Fruit fly (Drosophila melanogaster): ENCODE data around the gene Osi7.

Osi7 gene

DNA sequence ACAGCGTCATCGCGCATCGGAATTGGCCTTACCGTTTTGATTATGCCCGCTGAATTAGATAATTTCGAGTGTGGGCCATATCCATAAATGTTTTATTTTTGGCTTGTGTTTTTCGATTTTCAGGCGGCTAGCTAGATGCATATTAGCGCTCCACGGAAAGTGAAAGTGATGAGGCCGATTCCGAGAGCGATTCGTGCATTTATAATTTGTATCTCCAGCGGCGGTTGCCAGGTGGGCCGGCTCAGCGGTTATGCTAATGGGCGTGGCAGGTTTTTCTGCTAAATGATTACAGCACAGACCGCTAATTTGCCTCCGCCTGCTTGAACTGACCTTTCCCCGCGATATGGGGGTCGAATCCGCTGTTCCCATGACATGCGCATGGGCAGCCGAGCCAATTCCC is 3.8 kb upstream of the Osi7 start:
- TF ChIP-seq CG7045 (GFP tag; optimal IDR thresholded peaks at IDR 0.05) (no peak), kay (GFP tag; ENCODE audit: borderline replicate concordance) (no peak), CG14711 (tag; optimal IDR thresholded peaks at IDR 0.05) (no peak), Crg-1 (GFP tag; optimal IDR thresholded peaks at IDR 0.05) (no peak), CG11617 (GFP tag; optimal IDR thresholded peaks at IDR 0.05) (no peak)

DNA sequence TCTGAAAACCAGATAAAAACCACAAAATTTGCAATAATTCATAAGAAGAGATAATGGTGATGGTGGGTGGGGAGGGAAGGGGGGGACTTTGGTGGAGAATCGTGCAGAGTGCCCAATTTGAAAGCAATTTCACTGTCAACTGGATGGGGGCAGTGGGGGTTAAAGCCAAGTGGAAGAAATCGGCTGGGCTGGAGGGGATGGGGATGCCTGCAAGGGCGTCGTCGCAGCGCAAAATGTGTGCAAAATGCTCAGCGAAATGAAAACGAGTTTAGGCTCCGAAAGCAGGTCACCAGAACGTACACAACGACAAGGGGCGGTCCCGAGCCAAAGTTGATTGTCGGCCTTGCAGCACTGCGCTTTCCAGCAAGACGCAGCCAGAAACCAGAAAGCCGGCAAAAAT is 4.0 kb downstream of the Osi7 start:
- TF ChIP-seq CG1620 (GFP tag; optimal IDR thresholded peaks at IDR 0.05) (no peak), CG33017 (tag; optimal IDR thresholded peaks at IDR 0.05) (no peak), Hr96 (GFP tag; optimal IDR thresholded peaks at IDR 0.05) (no peak), CG7045 (GFP tag; optimal IDR thresholded peaks at IDR 0.05) (no peak), kay (GFP tag; ENCODE audit: borderline replicate concordance) (no peak), CG14711 (tag; optimal IDR thresholded peaks at IDR 0.05) (no peak)

DNA sequence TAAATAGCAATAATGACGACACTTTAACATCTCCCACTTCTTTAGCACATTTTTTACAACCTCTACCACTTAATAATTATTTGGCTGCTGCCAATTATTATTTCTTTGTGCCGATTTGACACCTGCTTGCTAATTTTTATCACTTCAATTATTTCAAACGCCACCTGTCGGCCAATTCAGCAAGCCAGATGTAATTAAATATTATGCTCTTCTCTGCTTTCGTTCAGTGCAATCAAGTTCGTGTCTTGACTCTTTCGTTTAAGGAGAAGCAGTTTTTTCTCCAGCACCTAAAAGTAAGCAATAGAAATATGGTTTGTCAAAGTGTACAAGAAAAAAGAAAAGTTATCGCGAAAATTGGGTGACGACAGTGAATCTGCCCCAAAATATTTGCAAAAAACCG is 5.6 kb downstream of the Osi7 start:
- TF ChIP-seq Hr96 (GFP tag; optimal IDR thresholded peaks at IDR 0.05): no peak
- no peak for TF ChIP-seq kay (GFP tag; ENCODE audit: borderline replicate concordance)
- TF ChIP-seq CG12768 (GFP tag; optimal IDR thresholded peaks at IDR 0.05): no peak
- TF ChIP-seq Clk (GFP tag; optimal IDR thresholded peaks at IDR 0.05): no peak
- no peak for TF ChIP-seq cic (GFP tag; optimal IDR thresholded peaks at IDR 0.05)
- no peak for TF ChIP-seq CG33017 (tag; optimal IDR thresholded peaks at IDR 0.05)
- no peak for TF ChIP-seq pad (GFP tag; optimal IDR thresholded peaks at IDR 0.05)

DNA sequence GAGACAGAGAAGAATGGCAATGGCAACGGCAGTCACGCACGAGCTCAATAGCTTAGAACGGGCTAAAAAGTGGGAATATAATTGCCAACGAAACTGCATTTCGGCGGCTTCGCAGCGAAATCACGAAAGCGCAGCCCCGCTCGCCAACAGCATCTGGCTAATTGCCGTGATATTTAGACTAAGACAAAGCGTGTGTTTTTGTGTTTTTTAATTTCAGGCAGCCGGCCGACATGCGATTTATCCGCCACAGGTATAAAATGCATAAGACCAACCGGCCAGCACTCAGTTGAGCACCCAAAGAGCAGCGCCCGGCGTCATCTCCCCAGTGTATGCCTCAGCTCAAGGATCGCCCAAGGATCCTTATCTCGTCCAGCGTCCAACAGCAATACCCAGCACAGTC is 6.1 kb downstream of the Osi7 start, which contains the start of gene Osi8:
Gene Osi8 (plus strand): TSS at position 301 of the 400 bp plus-strand sequence.
- TF ChIP-seq Mnt (GFP tag; optimal IDR thresholded peaks at IDR 0.05) (no peak), tj (GFP tag; optimal IDR thresholded peaks at IDR 0.05) (no peak), kay (GFP tag; ENCODE audit: borderline replicate concordance) (no peak), pad (GFP tag; optimal IDR thresholded peaks at IDR 0.05) (no peak), CG7045 (GFP tag; optimal IDR thresholded peaks at IDR 0.05) (no peak), cic (GFP tag; optimal IDR thresholded peaks at IDR 0.05) (no peak)

DNA sequence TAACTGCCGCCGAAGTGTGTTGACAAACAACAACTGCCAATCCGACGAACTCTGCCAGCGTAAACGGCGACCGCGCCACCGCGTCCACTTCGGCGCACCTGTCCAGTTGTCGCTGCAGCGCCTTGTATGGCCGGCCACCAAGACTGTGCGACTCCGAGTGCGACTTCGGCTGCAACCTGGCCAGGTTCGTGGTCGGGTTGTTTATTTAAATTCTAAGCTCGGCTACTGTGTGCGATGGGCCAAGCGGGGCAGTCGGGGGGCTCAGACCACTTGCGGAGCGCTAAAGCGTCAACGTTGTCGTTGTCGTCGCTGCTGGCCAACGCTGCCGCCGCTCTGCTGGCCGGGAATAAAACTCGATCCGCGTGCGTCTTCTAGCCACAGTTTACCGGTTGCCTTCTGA is 11.0 kb downstream of the Osi7 start, which contains the start of gene Osi9:
Gene Osi9 (plus strand): TSS at position 375 of the 400 bp plus-strand sequence.
- no peak for TF ChIP-seq CG1620 (GFP tag; optimal IDR thresholded peaks at IDR 0.05)
- no peak for TF ChIP-seq CG7101 (tag; optimal IDR thresholded peaks at IDR 0.05)
- TF ChIP-seq cic (GFP tag; optimal IDR thresholded peaks at IDR 0.05): no peak
- no peak for TF ChIP-seq bab1 (GFP tag; optimal IDR thresholded peaks at IDR 0.05)
- no peak for TF ChIP-seq Crg-1 (GFP tag; optimal IDR thresholded peaks at IDR 0.05)
- no peak for TF ChIP-seq Hr96 (GFP tag; optimal IDR thresholded peaks at IDR 0.05)
- TF ChIP-seq CG33017 (tag; optimal IDR thresholded peaks at IDR 0.05): no peak
- TF ChIP-seq kay (GFP tag; ENCODE audit: borderline replicate concordance): no peak
- no peak for TF ChIP-seq CG14711 (tag; optimal IDR thresholded peaks at IDR 0.05)
- no peak for TF ChIP-seq cnc (optimal IDR thresholded peaks at IDR 0.05)
- TF ChIP-seq CG7045 (GFP tag; optimal IDR thresholded peaks at IDR 0.05): no peak
- no peak for TF ChIP-seq pad (GFP tag; optimal IDR thresholded peaks at IDR 0.05)

DNA sequence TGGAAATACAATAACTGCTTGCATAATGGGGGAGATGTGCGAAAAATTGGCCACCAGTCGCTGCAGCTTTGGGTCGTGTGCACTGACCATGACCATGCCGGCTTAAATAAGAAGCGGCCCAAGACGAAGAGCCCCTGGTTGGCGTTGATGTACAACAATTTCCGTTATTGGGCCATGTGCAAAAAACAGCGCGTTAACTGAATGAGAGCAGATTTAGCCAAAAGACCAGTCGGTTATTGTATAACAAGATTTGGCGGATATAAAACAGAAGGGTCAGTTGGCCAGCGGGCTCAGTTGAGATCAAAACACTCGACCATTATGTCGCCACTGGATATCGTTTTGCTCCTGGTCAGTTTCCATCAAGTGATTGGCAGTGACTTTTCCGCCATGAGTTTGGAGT is 14.9 kb downstream of the Osi7 start, which contains the start of gene Osi10a:
Gene Osi10a (plus strand): TSS at position 301 of the 400 bp plus-strand sequence.
- TF ChIP-seq toe (GFP tag; optimal IDR thresholded peaks at IDR 0.05): no peak

DNA sequence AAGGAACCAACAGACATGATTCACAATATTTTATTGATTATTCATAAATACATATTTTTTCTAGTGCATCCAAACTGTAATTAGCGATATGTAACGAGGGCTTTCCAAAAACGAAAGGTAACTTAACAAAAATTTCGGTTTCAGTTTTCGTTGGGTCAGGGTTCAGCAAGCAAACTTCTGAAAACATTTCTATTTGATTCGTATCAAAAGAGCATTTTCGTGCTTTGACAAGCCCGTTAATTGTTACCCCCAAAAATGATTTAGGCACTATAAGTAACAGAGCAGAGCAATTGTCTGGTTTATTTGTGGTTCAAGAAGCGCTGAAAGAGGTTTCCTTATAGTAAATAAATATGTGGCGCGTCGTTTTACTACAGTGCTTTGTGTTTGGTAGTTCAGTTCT is 17.1 kb downstream of the Osi7 start, which contains the start of gene Osi10b:
Gene Osi10b (plus strand): TSS at position 301 of the 400 bp plus-strand sequence.
- TF ChIP-seq CG11617 (GFP tag; optimal IDR thresholded peaks at IDR 0.05): no peak
- no peak for TF ChIP-seq cnc (optimal IDR thresholded peaks at IDR 0.05)
- no peak for TF ChIP-seq CG33017 (tag; optimal IDR thresholded peaks at IDR 0.05)
- TF ChIP-seq CG1620 (GFP tag; optimal IDR thresholded peaks at IDR 0.05): no peak
- no peak for TF ChIP-seq kay (GFP tag; ENCODE audit: borderline replicate concordance)
- no peak for TF ChIP-seq Hr96 (GFP tag; optimal IDR thresholded peaks at IDR 0.05)
- TF ChIP-seq toe (GFP tag; optimal IDR thresholded peaks at IDR 0.05): no peak
- no peak for TF ChIP-seq Clk (GFP tag; optimal IDR thresholded peaks at IDR 0.05)
- no peak for TF ChIP-seq bab1 (GFP tag; optimal IDR thresholded peaks at IDR 0.05)
- no peak for TF ChIP-seq pad (GFP tag; optimal IDR thresholded peaks at IDR 0.05)
- TF ChIP-seq Mnt (GFP tag; optimal IDR thresholded peaks at IDR 0.05): no peak
- TF ChIP-seq CG12768 (GFP tag; optimal IDR thresholded peaks at IDR 0.05): no peak
- TF ChIP-seq CG5204 (GFP tag; optimal IDR thresholded peaks at IDR 0.05): no peak
- TF ChIP-seq ovo (GFP tag; optimal IDR thresholded peaks at IDR 0.05): no peak
- no peak for TF ChIP-seq CG14711 (tag; optimal IDR thresholded peaks at IDR 0.05)
- TF ChIP-seq tj (GFP tag; optimal IDR thresholded peaks at IDR 0.05): no peak
- TF ChIP-seq CG7045 (GFP tag; optimal IDR thresholded peaks at IDR 0.05): no peak

DNA sequence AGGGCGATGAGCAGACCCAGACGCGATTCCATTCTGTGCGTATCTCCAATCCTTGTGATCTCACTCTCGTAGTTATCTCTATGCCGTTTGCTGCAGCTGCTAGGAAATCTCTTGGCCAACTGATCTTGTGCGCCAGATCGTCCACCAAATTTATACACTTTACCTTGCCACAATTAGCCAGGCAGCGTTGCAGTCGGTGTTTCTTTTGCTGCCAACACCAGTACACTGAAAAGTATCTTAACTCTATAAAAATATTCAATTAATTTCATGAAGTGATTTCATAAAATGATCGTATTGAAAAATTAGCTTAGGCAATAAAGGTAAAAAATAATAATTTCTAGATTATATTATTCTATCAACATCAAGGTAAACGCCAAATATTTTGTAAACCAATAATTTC is 19.9 kb downstream of the Osi7 start, which contains the start of gene Osi11:
Gene Osi11 (minus strand): TSS at position 101 of the 400 bp plus-strand sequence.
- TF ChIP-seq CG7045 (GFP tag; optimal IDR thresholded peaks at IDR 0.05) (no peak), CG33017 (tag; optimal IDR thresholded peaks at IDR 0.05) (no peak), ovo (GFP tag; optimal IDR thresholded peaks at IDR 0.05) (no peak), Crg-1 (GFP tag; optimal IDR thresholded peaks at IDR 0.05) (no peak), toe (GFP tag; optimal IDR thresholded peaks at IDR 0.05) (no peak), cic (GFP tag; optimal IDR thresholded peaks at IDR 0.05) (no peak), Mnt (GFP tag; optimal IDR thresholded peaks at IDR 0.05) (no peak), CG5204 (GFP tag; optimal IDR thresholded peaks at IDR 0.05) (no peak), CG12768 (GFP tag; optimal IDR thresholded peaks at IDR 0.05) (no peak), CG11617 (GFP tag; optimal IDR thresholded peaks at IDR 0.05) (no peak), kay (GFP tag; ENCODE audit: borderline replicate concordance) (no peak), CG14711 (tag; optimal IDR thresholded peaks at IDR 0.05) (no peak), CG7101 (tag; optimal IDR thresholded peaks at IDR 0.05) (no peak), tj (GFP tag; optimal IDR thresholded peaks at IDR 0.05) (no peak), Clk (GFP tag; optimal IDR thresholded peaks at IDR 0.05) (no peak), Hr96 (GFP tag; optimal IDR thresholded peaks at IDR 0.05) (no peak), cnc (optimal IDR thresholded peaks at IDR 0.05) (no peak)

Measured in whole organism, adult.